Worm (Caenorhabditis elegans): ENCODE results near the gene nhr-132.

nhr-132 gene

DNA sequence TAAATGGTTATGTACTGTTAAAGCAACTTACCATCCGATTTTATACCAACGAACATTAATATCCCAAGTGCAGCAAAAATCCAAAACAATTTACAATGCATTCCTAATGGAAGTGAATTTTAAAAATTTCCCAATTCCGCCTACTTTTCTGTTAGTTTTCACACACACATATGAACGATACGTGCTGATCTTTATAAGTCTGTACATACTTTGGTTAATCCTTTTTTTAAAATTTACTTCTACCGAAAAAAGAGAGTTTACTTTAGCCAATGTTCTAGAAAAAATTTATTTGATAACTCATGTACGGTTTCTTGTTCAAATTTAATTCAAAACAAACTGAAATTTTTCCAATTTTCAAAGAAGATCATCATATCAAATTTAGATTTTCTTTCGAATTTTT lies 9.2 kb upstream of the nhr-132 start, which contains the start of gene R11G11.16:
R11G11.16 (minus strand) TSS at position 101 of the 400 bp plus-strand sequence.
- TF ChIP-seq bed-3 (GFP tag; optimal IDR thresholded peaks at IDR 0.05) (no peak), ceh-83 (GFP tag; optimal IDR thresholded peaks at IDR 0.05) (no peak), mep-1 (tag; optimal IDR thresholded peaks at IDR 0.05) (no peak), elt-3 (tag; optimal IDR thresholded peaks at IDR 0.05) (no peak), nhr-76 (tag; optimal IDR thresholded peaks at IDR 0.05) (no peak), ceh-39 (tag; optimal IDR thresholded peaks at IDR 0.05) (no peak), sem-2 (GFP tag; optimal IDR thresholded peaks at IDR 0.05) (no peak), blmp-1 (tag; optimal IDR thresholded peaks at IDR 0.05) (no peak), drap-1 (GFP tag; optimal IDR thresholded peaks at IDR 0.05) (no peak), lin-13 (tag; optimal IDR thresholded peaks at IDR 0.05) (no peak), sptf-1 (tag; optimal IDR thresholded peaks at IDR 0.05) (no peak), ceh-43 (GFP tag; optimal IDR thresholded peaks at IDR 0.05) (no peak)

DNA sequence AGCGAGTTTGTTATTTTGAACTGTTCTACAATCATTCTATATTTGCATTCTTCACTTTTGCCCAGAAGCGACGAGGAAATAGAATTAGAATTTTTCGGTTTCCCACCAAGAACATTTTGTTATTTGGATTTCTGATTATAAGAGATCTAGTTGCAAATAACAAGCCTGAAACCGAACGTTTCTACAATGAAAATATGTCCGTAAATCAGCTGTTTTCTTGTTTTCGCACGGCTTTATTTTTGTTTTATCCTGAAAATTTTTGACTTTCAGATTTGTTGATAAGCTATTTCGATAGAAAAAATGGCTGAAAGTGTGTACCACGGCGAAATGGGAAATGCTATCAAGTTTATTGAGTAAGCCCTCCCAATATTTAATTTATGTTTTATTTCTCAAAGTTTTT lies 6.6 kb upstream of the nhr-132 start, which contains the start of gene srw-108:
srw-108 (plus strand) TSS at position 301 of the 400 bp plus-strand sequence.
- no peak for TF ChIP-seq lin-13 (tag; optimal IDR thresholded peaks at IDR 0.05)
- TF ChIP-seq snpc-4 (tag; optimal IDR thresholded peaks at IDR 0.05) = no peak
- TF ChIP-seq unc-120 (tag; optimal IDR thresholded peaks at IDR 0.05; ENCODE audit: poor library complexity, severe bottlenecking) = no peak
- no peak for TF ChIP-seq sptf-1 (tag; optimal IDR thresholded peaks at IDR 0.05)
- no peak for TF ChIP-seq unc-62 (GFP tag; optimal IDR thresholded peaks at IDR 0.05)
- TF ChIP-seq nhr-12 (tag; optimal IDR thresholded peaks at IDR 0.05) = no peak
- TF ChIP-seq nhr-2 (tag; optimal IDR thresholded peaks at IDR 0.05) = no peak
- no peak for TF ChIP-seq bed-3 (GFP tag; optimal IDR thresholded peaks at IDR 0.05)
- no peak for TF ChIP-seq elt-3 (tag; optimal IDR thresholded peaks at IDR 0.05)

DNA sequence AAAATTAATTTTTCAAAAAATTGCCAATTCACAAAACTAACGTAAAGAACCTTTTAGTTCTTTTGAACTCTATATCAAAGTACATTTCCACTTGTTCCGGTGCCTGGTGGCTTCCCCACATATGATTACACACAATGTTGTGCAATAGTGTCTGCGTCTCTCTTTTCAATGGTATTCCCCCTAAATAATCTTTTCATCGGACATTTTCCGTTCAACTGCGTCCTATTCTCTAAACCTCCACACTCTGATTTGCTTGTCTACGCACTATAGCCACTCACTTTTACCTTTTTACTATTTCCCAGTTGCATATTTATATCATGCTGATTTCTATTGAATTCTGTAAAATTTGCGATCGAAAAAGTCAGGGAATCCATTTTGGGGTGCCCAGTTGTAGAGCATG lies 2.2 kb upstream of the nhr-132 start, which contains the start of gene nhr-58:
nhr-58 (plus strand) TSS at position 214 of the 400 bp plus-strand sequence.
- TF ChIP-seq ces-1 (GFP tag; optimal IDR thresholded peaks at IDR 0.05) = peak; percentile 61
- TF ChIP-seq pha-4 (tag; optimal IDR thresholded peaks at IDR 0.05) = peak; percentile 17
- TF ChIP-seq unc-120 (tag; optimal IDR thresholded peaks at IDR 0.05; ENCODE audit: poor library complexity, severe bottlenecking) = peak; percentile 27
- no peak for TF ChIP-seq lsy-2 (tag; optimal IDR thresholded peaks at IDR 0.05)
- no peak for TF ChIP-seq lin-32 (GFP tag; optimal IDR thresholded peaks at IDR 0.05)
- TF ChIP-seq hlh-1 (tag; optimal IDR thresholded peaks at IDR 0.05) = no peak
- no peak for TF ChIP-seq flh-1 (GFP tag; optimal IDR thresholded peaks at IDR 0.05)
- no peak for TF ChIP-seq snpc-4 (tag; optimal IDR thresholded peaks at IDR 0.05)
- peak; percentile 83 for TF ChIP-seq elt-3 (tag; optimal IDR thresholded peaks at IDR 0.05)
- no peak for TF ChIP-seq mab-5 (tag; optimal IDR thresholded peaks at IDR 0.05)
- TF ChIP-seq elt-1 (tag; optimal IDR thresholded peaks at IDR 0.05; ENCODE audit: borderline replicate concordance, insufficient read depth) = peak; percentile 54
- TF ChIP-seq bed-3 (GFP tag; optimal IDR thresholded peaks at IDR 0.05) = no peak
- peak; percentile 59 for TF ChIP-seq ham-2 (GFP tag; optimal IDR thresholded peaks at IDR 0.05)
- no peak for TF ChIP-seq ztf-11 (tag; optimal IDR thresholded peaks at IDR 0.05)
- TF ChIP-seq mls-2 (tag; optimal IDR thresholded peaks at IDR 0.05) = peak; percentile 2

DNA sequence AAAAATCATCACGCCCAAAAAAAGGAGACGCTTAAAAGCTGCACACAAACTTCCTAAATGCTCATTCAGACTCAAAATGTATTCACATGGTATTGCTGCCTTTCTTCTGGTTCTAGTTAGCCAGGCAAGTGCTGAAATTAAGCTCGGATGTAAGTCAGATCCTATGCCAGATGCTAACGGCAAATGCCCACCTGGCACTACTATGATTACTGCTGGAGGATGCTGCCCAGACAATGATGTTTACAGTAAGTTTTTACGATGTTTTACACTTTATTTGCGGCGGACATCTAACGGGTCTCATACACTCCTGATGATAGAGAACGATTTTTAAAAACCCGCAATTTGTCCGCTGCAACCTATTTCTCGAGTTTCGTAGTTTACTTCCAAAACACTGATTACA lies 2.3 kb downstream of the nhr-132 start, which contains the start of gene C14C6.5:
C14C6.5 (plus strand) TSS at position 58 of the 400 bp plus-strand sequence.
- no peak for TF ChIP-seq unc-39 (tag; optimal IDR thresholded peaks at IDR 0.05)
- TF ChIP-seq lin-13 (tag; optimal IDR thresholded peaks at IDR 0.05) = no peak
- TF ChIP-seq zip-8 (tag; optimal IDR thresholded peaks at IDR 0.05) = no peak
- no peak for TF ChIP-seq tbx-8 (GFP tag; optimal IDR thresholded peaks at IDR 0.05)
- no peak for TF ChIP-seq elt-1 (tag; optimal IDR thresholded peaks at IDR 0.05; ENCODE audit: borderline replicate concordance, insufficient read depth)
- no peak for TF ChIP-seq bed-3 (GFP tag; optimal IDR thresholded peaks at IDR 0.05)
- TF ChIP-seq ceh-83 (GFP tag; optimal IDR thresholded peaks at IDR 0.05) = no peak
- no peak for TF ChIP-seq blmp-1 (tag; optimal IDR thresholded peaks at IDR 0.05)
- no peak for TF ChIP-seq nhr-76 (tag; optimal IDR thresholded peaks at IDR 0.05)
- TF ChIP-seq drap-1 (GFP tag; optimal IDR thresholded peaks at IDR 0.05) = no peak
- TF ChIP-seq pha-4 (tag; optimal IDR thresholded peaks at IDR 0.05) = no peak
- no peak for TF ChIP-seq elt-3 (tag; optimal IDR thresholded peaks at IDR 0.05)
- no peak for TF ChIP-seq sem-2 (GFP tag; optimal IDR thresholded peaks at IDR 0.05)
- no peak for TF ChIP-seq unc-120 (tag; optimal IDR thresholded peaks at IDR 0.05; ENCODE audit: poor library complexity, severe bottlenecking)

DNA sequence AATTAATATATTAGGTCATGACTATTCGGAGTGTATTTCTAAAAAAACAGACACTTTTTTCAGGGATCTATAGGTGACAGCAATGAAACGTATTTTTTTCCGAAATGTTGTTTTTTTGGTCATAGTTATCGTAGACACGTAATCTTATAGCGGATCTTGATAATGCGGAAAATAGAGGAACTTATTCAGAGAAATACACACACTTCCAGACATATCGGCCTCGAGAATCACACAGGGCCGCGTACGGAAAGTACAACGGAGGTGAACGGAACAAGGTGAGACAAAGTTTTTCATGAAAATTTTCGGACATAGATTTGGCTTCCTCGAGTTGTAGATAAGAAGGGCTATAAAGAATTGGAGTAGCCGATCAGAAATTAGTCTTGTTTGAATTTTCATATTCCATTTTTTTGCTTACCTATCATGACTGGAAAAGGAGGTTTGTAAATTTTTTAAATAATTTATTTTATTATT lies 4.8 kb downstream of the nhr-132 start, which contains the start of gene nhr-155:
nhr-155 (plus strand) TSS at position 421 of the 471 bp plus-strand sequence.
- TF ChIP-seq elt-1 (tag; optimal IDR thresholded peaks at IDR 0.05; ENCODE audit: borderline replicate concordance, insufficient read depth) = peak; percentile 77
- TF ChIP-seq M03D4.4 (tag; optimal IDR thresholded peaks at IDR 0.05) = no peak
